Fruit fly (Drosophila melanogaster): ENCODE data around the gene CG1409.

The CG1409 gene

dm6 chrX:7901153-7902038 is 43.4 kb downstream of the CG1409 start, which contains the start of the genes RpS6 and bys (continued):
- TF ChIP-seq tna (GFP tag; IDR thresholded peaks at IDR 0.05; ENCODE audit: partially characterized antibody) (peak; percentile 68; the same call in 1 of the 2 replicates), ind (GFP tag; optimal IDR thresholded peaks at IDR 0.05) (peak; percentile 38), wek (GFP tag; optimal IDR thresholded peaks at IDR 0.05) (peak; percentile 33), CG8359 (GFP tag; optimal IDR thresholded peaks at IDR 0.05; ENCODE audit: borderline replicate concordance) (no peak), pan (optimal IDR thresholded peaks at IDR 0.05) (no peak), pan (GFP tag; optimal IDR thresholded peaks at IDR 0.05 in 1 of 2, IDR thresholded peaks at IDR 0.05 in 1 of 2) (peak in 1 of 2 experiments; percentile 65), Fer3 (tag; optimal IDR thresholded peaks at IDR 0.05) (peak; percentile 57), Fer1 (GFP tag; optimal IDR thresholded peaks at IDR 0.05) (peak; percentile 59), CG5180 (GFP tag; optimal IDR thresholded peaks at IDR 0.05) (peak; percentile 24), gfzf (GFP tag; optimal IDR thresholded peaks at IDR 0.05) (no peak), zen (tag; optimal IDR thresholded peaks at IDR 0.05) (peak; percentile 43), Ravus (GFP tag; IDR thresholded peaks at IDR 0.05) (no peak), Hr3 (GFP tag; optimal IDR thresholded peaks at IDR 0.05) (peak; percentile 36), CG2678 (tag; optimal IDR thresholded peaks at IDR 0.05) (peak; percentile 35), CG12155 (GFP tag; optimal IDR thresholded peaks at IDR 0.05) (peak; percentile 16), schlank (tag; optimal IDR thresholded peaks at IDR 0.05) (peak; percentile 64), CG11456 (GFP tag; IDR thresholded peaks at IDR 0.05) (peak; percentile 81), Meics (GFP tag; optimal IDR thresholded peaks at IDR 0.05) (peak; percentile 66), CG6272 (GFP tag; IDR thresholded peaks at IDR 0.05) (peak; percentile 62), Mad (GFP tag; optimal IDR thresholded peaks at IDR 0.05) (peak; percentile 10), cwo (GFP tag; optimal IDR thresholded peaks at IDR 0.05) (peak; percentile 60), CG11504 (tag; optimal IDR thresholded peaks at IDR 0.05) (peak; percentile 46), pum (GFP tag; optimal IDR thresholded peaks at IDR 0.05) (peak; percentile 1), E2f2 (GFP tag; IDR thresholded peaks at IDR 0.05) (peak; percentile 9; the same call in 1 of the 2 replicates), NfI (GFP tag; optimal IDR thresholded peaks at IDR 0.05) (peak; percentile 72), CHES-1-like (GFP tag; optimal IDR thresholded peaks at IDR 0.05) (peak; percentile 5), CG4404 (GFP tag; IDR thresholded peaks at IDR 0.05) (no peak), jumu (GFP tag; optimal IDR thresholded peaks at IDR 0.05) (no peak), H2.0 (GFP tag; IDR thresholded peaks at IDR 0.05) (peak; percentile 33; the same call in 1 of the 2 replicates), Nf-YC (tag; optimal IDR thresholded peaks at IDR 0.05) (peak; percentile 31), scrt (GFP tag; optimal IDR thresholded peaks at IDR 0.05) (peak; percentile 61), gsb-n (tag; optimal IDR thresholded peaks at IDR 0.05) (no peak), Xbp1 (GFP tag; optimal IDR thresholded peaks at IDR 0.05) (peak; percentile 54), CG2199 (GFP tag; IDR thresholded peaks at IDR 0.05) (peak; percentile 79; the same call in 1 of the 3 replicates), CG3995 (GFP tag; optimal IDR thresholded peaks at IDR 0.05) (peak; percentile 22), wdn (GFP tag; IDR thresholded peaks at IDR 0.05) (peak; percentile 12; the same call in 1 of the 2 replicates), Dref (GFP tag; IDR thresholded peaks at IDR 0.05) (peak; percentile 76), CG15601 (tag; optimal IDR thresholded peaks at IDR 0.05) (peak; percentile 10), Gug (GFP tag; IDR thresholded peaks at IDR 0.05) (peak; percentile 69), CG17361 (GFP tag; IDR thresholded peaks at IDR 0.05) (peak; percentile 82), CG6689 (GFP tag; IDR thresholded peaks at IDR 0.05) (peak; percentile 5; the same call in 1 of the 2 replicates), CG11695 (GFP tag; IDR thresholded peaks at IDR 0.05) (0 out of 3 replicates have a peak, but pooled peaks have one; percentile 31), CG11247 (GFP tag; IDR thresholded peaks at IDR 0.05) (peak; percentile 70), Atf3 (GFP tag; optimal IDR thresholded peaks at IDR 0.05) (no peak), ac (GFP tag; optimal IDR thresholded peaks at IDR 0.05) (peak; percentile 46), lola (GFP tag; optimal IDR thresholded peaks at IDR 0.05) (peak in 1 of 3 experiments; percentile 61), CG6175 (GFP tag; IDR thresholded peaks at IDR 0.05) (0 out of 3 replicates have a peak, but pooled peaks have one; percentile 13)

Data from whole organism, embryonic.